Fruit fly (Drosophila melanogaster) whole organism, embryonic: Measurements from ENCODE around the gene nSMase.

ENCODE experiments used
- Blimp-1 ChIP-seq: fragments of 200-800 bp; sonication (Bioruptor generic); optimal IDR thresholded peaks from 3 replicates; lab custom pipeline; 2018; ENCODE audit warnings: missing biosample characterization, missing genetic modification characterization, mild to moderate bottlenecking, moderate library complexity, missing genetic modification reagents
- CG10321 ChIP-seq: fragments of 200-800 bp; sonication (Bioruptor generic); IDR thresholded peaks from 2 replicates; pipeline ENCODE4 v1.3.6; 2022; ENCODE audit warnings: missing biosample characterization, missing genetic modification characterization
- CG11695 ChIP-seq: fragments of 200-800 bp; sonication (Bioruptor generic); IDR thresholded peaks from 3 replicates; pipeline ENCODE4 v1.3.6; 2022; ENCODE audit warnings: missing biosample characterization, missing genetic modification characterization
- CG12104 ChIP-seq: fragments of 200-800 bp; sonication (Bioruptor generic); optimal IDR thresholded peaks from 3 replicates; lab custom pipeline; 2016; ENCODE audit warnings: missing biosample characterization, missing genetic modification characterization
- CG14667 ChIP-seq: fragments of 200-800 bp; sonication (Bioruptor generic); IDR thresholded peaks from 2 replicates; pipeline ENCODE4 v1.3.6; 2022; ENCODE audit warnings: missing biosample characterization, missing genetic modification characterization
- CG15073 ChIP-seq: fragments of 200-800 bp; sonication (Bioruptor generic); optimal IDR thresholded peaks from 2 replicates; lab custom pipeline; 2016; ENCODE audit warnings: missing biosample characterization, missing genetic modification characterization
- CG1602 ChIP-seq: fragments of 200-800 bp; sonication (Bioruptor generic); optimal IDR thresholded peaks from 3 replicates; lab custom pipeline; 2016; ENCODE audit warnings: missing biosample characterization, missing genetic modification characterization
- CG16779 ChIP-seq: fragments of 200-800 bp; sonication (Bioruptor generic); IDR thresholded peaks from 2 replicates; pipeline ENCODE4 v1.3.6; 2022; ENCODE audit warnings: missing biosample characterization, missing genetic modification characterization
- CG17359 ChIP-seq: fragments of 200-800 bp; sonication (Bioruptor generic); optimal IDR thresholded peaks from 3 replicates; lab custom pipeline; 2018; ENCODE audit warnings: missing biosample characterization, mild to moderate bottlenecking, missing genetic modification characterization, moderate library complexity
- CG18619 ChIP-seq: fragments of 200-800 bp; sonication (Bioruptor generic); optimal IDR thresholded peaks from 3 replicates; lab custom pipeline; 2017; ENCODE audit warnings: missing biosample characterization, mild to moderate bottlenecking, missing genetic modification characterization
- CG2712 ChIP-seq: fragments of 200-800 bp; optimal IDR thresholded peaks from 3 replicates; lab custom pipeline; 2019; ENCODE audit warnings: missing biosample characterization, mild to moderate bottlenecking, missing genetic modification characterization, moderate library complexity
- CG30403 ChIP-seq: fragments of 200-800 bp; sonication (Bioruptor generic); optimal IDR thresholded peaks from 3 replicates; lab custom pipeline; 2016; ENCODE audit warnings: missing biosample characterization, missing genetic modification characterization
- CG31388 ChIP-seq: fragments of 200-800 bp; sonication (Bioruptor generic); optimal IDR thresholded peaks from 2 replicates; lab custom pipeline; 2016; ENCODE audit warnings: missing biosample characterization, missing genetic modification characterization
- CG31441 ChIP-seq: fragments of 200-800 bp; sonication (Bioruptor generic); IDR thresholded peaks from 2 replicates; pipeline ENCODE4 v1.3.6; 2022; ENCODE audit warnings: missing biosample characterization, missing genetic modification characterization
- CG34422 ChIP-seq: fragments of 200-800 bp; sonication (Bioruptor generic); IDR thresholded peaks from 3 replicates; pipeline ENCODE4 v1.3.6; 2022; ENCODE audit warnings: missing biosample characterization, missing genetic modification characterization
- CG3995 ChIP-seq: fragments of 200-800 bp; sonication (Bioruptor generic); optimal IDR thresholded peaks from 3 replicates; lab custom pipeline; 2016; ENCODE audit warnings: missing biosample characterization, missing genetic modification characterization
- CG4328 ChIP-seq: fragments of 200-800 bp; sonication (Bioruptor generic); optimal IDR thresholded peaks from 3 replicates; lab custom pipeline; 2017; ENCODE audit warnings: missing biosample characterization, missing genetic modification reagents, missing genetic modification characterization
- CG4730 ChIP-seq: fragments of 200-800 bp; sonication (Bioruptor generic); IDR thresholded peaks from 2 replicates; pipeline ENCODE4 v1.3.6; 2022; ENCODE audit warnings: missing biosample characterization, missing genetic modification characterization
- CG6689 ChIP-seq: fragments of 200-800 bp; sonication (Bioruptor generic); IDR thresholded peaks from 2 replicates; pipeline ENCODE4 v1.3.6; 2022; ENCODE audit warnings: missing biosample characterization, missing genetic modification characterization
- CG7928 ChIP-seq: fragments of 200-800 bp; sonication (Bioruptor generic); optimal IDR thresholded peaks from 2 replicates; lab custom pipeline; 2017; ENCODE audit warnings: missing biosample characterization, mild to moderate bottlenecking, missing genetic modification characterization
- CG8478 ChIP-seq: fragments of >200 bp; optimal IDR thresholded peaks from 2 replicates; lab custom pipeline; 2018
- CG9727 ChIP-seq: fragments of 200-800 bp; sonication (Bioruptor generic); optimal IDR thresholded peaks from 3 replicates; lab custom pipeline; 2017; ENCODE audit warnings: missing biosample characterization, mild to moderate bottlenecking, missing genetic modification characterization
- Chrac-16 ChIP-seq: fragments of 200-800 bp; sonication (Bioruptor generic); optimal IDR thresholded peaks from 3 replicates; lab custom pipeline; 2016; ENCODE audit warnings: missing biosample characterization, missing genetic modification characterization
- Fer2 ChIP-seq: fragments of 200-800 bp; sonication (Bioruptor generic); optimal IDR thresholded peaks from 2 replicates; lab custom pipeline; 2018; ENCODE audit warnings: missing biosample characterization, mild to moderate bottlenecking, missing genetic modification characterization, moderate library complexity
- Hr78 ChIP-seq, 2 experiments: fragments of 200-800 bp in 1 of 2; fragments of >200 bp in 1 of 2; sonication (Bioruptor generic) in 1 of 2; optimal IDR thresholded peaks; 2 replicates each; lab custom pipeline; 2017 to 2019; ENCODE audit warnings: missing biosample characterization in 2 of 2, missing genetic modification characterization in 2 of 2, mild to moderate bottlenecking in 1 of 2, moderate library complexity in 1 of 2
- Lhr ChIP-seq: fragments of 200-800 bp; sonication (Bioruptor generic); optimal IDR thresholded peaks from 3 replicates; lab custom pipeline; 2017; ENCODE audit warnings: mild to moderate bottlenecking, missing biosample characterization, missing genetic modification reagents, missing genetic modification characterization
- Lpt ChIP-seq: fragments of >200 bp; optimal IDR thresholded peaks from 2 replicates; lab custom pipeline; 2018; ENCODE audit warnings: missing biosample characterization, missing genetic modification characterization
- NFAT ChIP-seq: fragments of 200-800 bp; sonication (Bioruptor generic); IDR thresholded peaks from 2 replicates; pipeline ENCODE4 v1.3.6; 2022; ENCODE audit warnings: missing biosample characterization, missing genetic modification characterization
- Ravus ChIP-seq: fragments of 200-800 bp; sonication (Bioruptor generic); IDR thresholded peaks from 2 replicates; pipeline ENCODE4 v1.3.6; 2022; ENCODE audit warnings: missing biosample characterization, missing genetic modification characterization
- bowl ChIP-seq: fragments of 200-800 bp; sonication (Bioruptor generic); IDR thresholded peaks from 2 replicates; pipeline ENCODE4 v1.3.6; 2022; ENCODE audit warnings: missing biosample characterization, missing genetic modification characterization
- bsh ChIP-seq, 2 experiments: fragments of 200-800 bp; sonication (Bioruptor generic); optimal IDR thresholded peaks; 2 replicates each; lab custom pipeline; 2017 to 2018; ENCODE audit warnings: mild to moderate bottlenecking in 2 of 2, missing biosample characterization in 2 of 2, missing genetic modification characterization in 2 of 2, moderate library complexity in 1 of 2
- cad ChIP-seq: fragments of >200 bp; optimal IDR thresholded peaks from 2 replicates; lab custom pipeline; 2017; ENCODE audit warnings: missing biosample characterization, missing genetic modification characterization
- crp ChIP-seq, 2 experiments: fragments of 200-800 bp; sonication (Bioruptor generic); optimal IDR thresholded peaks; 2 replicates in 1 of 2; 3 replicates in 1 of 2; lab custom pipeline; 2017; ENCODE audit warnings: missing biosample characterization in 2 of 2, missing genetic modification characterization in 2 of 2, mild to moderate bottlenecking in 1 of 2, moderate library complexity in 1 of 2
- dmrt99B ChIP-seq: fragments of 200-800 bp; sonication (Bioruptor generic); optimal IDR thresholded peaks from 2 replicates; lab custom pipeline; 2018; ENCODE audit warnings: missing biosample characterization, mild to moderate bottlenecking, missing genetic modification characterization, moderate library complexity
- emc ChIP-seq: fragments of 200-800 bp; sonication (Bioruptor generic); optimal IDR thresholded peaks from 2 replicates; lab custom pipeline; 2016; ENCODE audit warnings: missing biosample characterization, missing genetic modification characterization
- en ChIP-seq: fragments of 200-800 bp; sonication (Bioruptor generic); optimal IDR thresholded peaks from 2 replicates; lab custom pipeline; 2016; ENCODE audit warnings: missing biosample characterization, missing genetic modification characterization
- gcm2 ChIP-seq: fragments of 200-800 bp; sonication (Bioruptor generic); optimal IDR thresholded peaks from 2 replicates; lab custom pipeline; 2016; ENCODE audit warnings: missing biosample characterization, missing genetic modification characterization
- gfzf ChIP-seq: fragments of 200-800 bp; sonication (Bioruptor generic); optimal IDR thresholded peaks from 2 replicates; lab custom pipeline; 2016; ENCODE audit warnings: missing biosample characterization, mild to moderate bottlenecking, missing genetic modification characterization, moderate library complexity
- gsb ChIP-seq: fragments of 200-800 bp; sonication (Bioruptor generic); IDR thresholded peaks from 2 replicates; pipeline ENCODE4 v1.3.6; 2022; ENCODE audit warnings: missing biosample characterization, missing genetic modification characterization
- lab ChIP-seq: fragments of 200-800 bp; sonication (Bioruptor generic); optimal IDR thresholded peaks from 3 replicates; lab custom pipeline; 2017; ENCODE audit warnings: missing biosample characterization, missing genetic modification characterization, mild to moderate bottlenecking, moderate library complexity, missing genetic modification reagents
- nmo ChIP-seq: fragments of 200-800 bp; sonication (Bioruptor generic); optimal IDR thresholded peaks from 2 replicates; lab custom pipeline; 2018; ENCODE audit warnings: missing biosample characterization, mild to moderate bottlenecking, missing genetic modification characterization, moderate library complexity
- p53 ChIP-seq: fragments of 200-800 bp; sonication (Bioruptor generic); optimal IDR thresholded peaks from 2 replicates; lab custom pipeline; 2016; ENCODE audit warnings: missing biosample characterization, missing genetic modification characterization
- phol ChIP-seq: fragments of 200-800 bp; sonication (Bioruptor generic); optimal IDR thresholded peaks from 3 replicates; lab custom pipeline; 2018; ENCODE audit warnings: missing biosample characterization, mild to moderate bottlenecking, missing genetic modification characterization, moderate library complexity
- psq ChIP-seq: fragments of 200-800 bp; sonication (Bioruptor generic); optimal IDR thresholded peaks from 2 replicates; lab custom pipeline; 2017; ENCODE audit warnings: missing biosample characterization, missing genetic modification characterization
- pzg ChIP-seq: fragments of 200-800 bp; sonication (Bioruptor generic); optimal IDR thresholded peaks from 3 replicates; lab custom pipeline; 2018; ENCODE audit warnings: missing biosample characterization, mild to moderate bottlenecking, missing genetic modification characterization, moderate library complexity
- ranshi ChIP-seq: fragments of 200-800 bp; sonication (Bioruptor generic); IDR thresholded peaks from 2 replicates; pipeline ENCODE4 v1.3.6; 2022; ENCODE audit warnings: missing biosample characterization, missing genetic modification characterization
- sens ChIP-seq: fragments of 200-800 bp; sonication (Bioruptor generic); peaks from one replicate; lab custom pipeline; 2016; ENCODE audit warnings: missing biosample characterization, missing genetic modification characterization
- tap ChIP-seq: fragments of 200-800 bp; optimal IDR thresholded peaks from 3 replicates; lab custom pipeline; 2019; ENCODE audit warnings: missing biosample characterization, mild to moderate bottlenecking, missing genetic modification characterization, moderate library complexity
- ttk ChIP-seq: fragments of 200-800 bp; sonication (Bioruptor generic); IDR thresholded peaks from 2 replicates; pipeline ENCODE4 v2.1.2; 2022; ENCODE audit warnings: missing biosample characterization, missing genetic modification characterization
- wek ChIP-seq: fragments of 200-800 bp; sonication (Bioruptor generic); optimal IDR thresholded peaks from 3 replicates; lab custom pipeline; 2018; ENCODE audit warnings: missing biosample characterization, mild to moderate bottlenecking, missing genetic modification characterization, moderate library complexity

nSMase gene

dm6 chr3L:3257690-3258089, 38.7 kb downstream of the nSMase start, which contains the start of gene ckd (continued):
- TF ChIP-seq CG18619 (GFP tag; lab: Kevin White, UChicago) (no peak), tap (no peak)

DNA sequence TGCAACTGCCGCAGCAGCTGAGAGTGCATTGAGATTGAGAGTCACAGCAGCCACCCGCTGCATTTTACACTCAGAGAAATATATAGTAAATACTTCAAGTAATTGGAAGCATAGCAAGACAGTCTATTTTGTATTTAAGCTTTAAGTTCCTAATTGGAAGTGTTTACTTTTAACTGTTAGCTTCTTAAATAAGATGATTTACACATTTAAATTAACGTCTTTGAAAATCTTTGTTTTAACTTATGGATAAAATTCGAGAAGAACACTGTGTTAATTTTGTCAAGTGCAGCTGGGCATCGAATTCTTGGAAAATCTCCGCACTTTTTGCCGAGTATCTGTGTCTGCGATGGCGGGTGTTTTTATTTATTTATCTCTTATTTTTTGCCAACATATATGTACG, 40.7 kb downstream of the nSMase start:
- TF ChIP-seq cad (no peak), lab (no peak), CG17359 (no peak), CG15073 (no peak), CG11695 (GFP tag; lab: Robert Waterston, UW) (0 out of 3 replicates have a peak, but pooled peaks have one; percentile 16), ttk (no peak), NFAT (GFP tag; lab: Robert Waterston, UW) (no peak), Blimp-1 (peak; percentile 27), Chrac-16 (GFP tag; lab: Kevin White, UChicago) (no peak), nmo (GFP tag; lab: Kevin White, UChicago) (peak; percentile 5), CG4730 (GFP tag; lab: Robert Waterston, UW) (0 out of 2 replicates have a peak, but pooled peaks have one; percentile 27), CG31441 (GFP tag; lab: Robert Waterston, UW) (0 out of 2 replicates have a peak, but pooled peaks have one; percentile 16), CG2712 (peak; percentile 16), CG31388 (GFP tag; lab: Kevin White, UChicago) (no peak), Lhr (GFP tag; lab: Kevin White, UChicago) (no peak), Hr78 (GFP tag; optimal IDR thresholded peaks at IDR 0.05; lab: Kevin White, UChicago) (no peak), gcm2 (GFP tag; lab: Kevin White, UChicago) (no peak), wek (GFP tag; lab: Kevin White, UChicago) (no peak), pzg (no peak), CG34422 (GFP tag; lab: Robert Waterston, UW) (no peak), phol (tag; lab: Kevin White, UChicago) (peak; percentile 9), p53 (GFP tag; lab: Kevin White, UChicago) (no peak), CG7928 (GFP tag; lab: Kevin White, UChicago) (no peak), ranshi (GFP tag; lab: Robert Waterston, UW) (peak; percentile 35; the same call in 1 of the 2 replicates), gsb (GFP tag; lab: Robert Waterston, UW) (no peak), emc (GFP tag; lab: Kevin White, UChicago) (no peak), CG10321 (GFP tag; lab: Robert Waterston, UW) (no peak), sens (GFP tag; lab: Kevin White, UChicago) (peak; percentile 72), CG12104 (GFP tag; lab: Kevin White, UChicago) (no peak), CG1602 (GFP tag; lab: Kevin White, UChicago) (no peak), CG14667 (GFP tag; lab: Robert Waterston, UW) (no peak), CG4328 (GFP tag; lab: Kevin White, UChicago) (no peak), CG18619 (GFP tag; lab: Kevin White, UChicago) (no peak), CG16779 (GFP tag; lab: Robert Waterston, UW) (no peak), psq (GFP tag; lab: Kevin White, UChicago) (no peak), bowl (no peak), CG8478 (lab: Kevin White, UChicago) (no peak), gfzf (GFP tag; lab: Kevin White, UChicago) (no peak), Fer2 (tag; lab: Kevin White, UChicago) (no peak), bsh (GFP tag; optimal IDR thresholded peaks at IDR 0.05; lab: Kevin White, UChicago) (peak; percentile 24 to 73), CG9727 (GFP tag; lab: Kevin White, UChicago) (no peak), Ravus (no peak), CG30403 (no peak), dmrt99B (peak; percentile 1), en (GFP tag; lab: Kevin White, UChicago) (no peak), CG3995 (no peak), Lpt (no peak), CG6689 (GFP tag; lab: Robert Waterston, UW) (0 out of 2 replicates have a peak, but pooled peaks have one; percentile 18), crp (GFP tag; optimal IDR thresholded peaks at IDR 0.05; lab: Kevin White, UChicago) (no peak)
